Worm (Caenorhabditis elegans): ENCODE data around the gene zig-10.

zig-10 gene

ce11 chrII:6355396-6356346, 42.8 kb upstream of the zig-10 start, which contains the start of gene C32D5.11 (continued):
- no peak for TF ChIP-seq pqm-1 (tag; optimal IDR thresholded peaks at IDR 0.05)
- no peak for TF ChIP-seq pha-4 (GFP tag; IDR thresholded peaks at IDR 0.05)
- TF ChIP-seq pha-4 (tag; optimal IDR thresholded peaks at IDR 0.05) = no peak
- no peak for TF ChIP-seq aly-2 (tag; optimal IDR thresholded peaks at IDR 0.05)
- no peak for TF ChIP-seq nhr-76 (tag; optimal IDR thresholded peaks at IDR 0.05)
- no peak for TF ChIP-seq lir-3 (tag; optimal IDR thresholded peaks at IDR 0.05)
- no peak for TF ChIP-seq daf-19 (GFP tag; conservative IDR thresholded peaks at IDR 0.05)
- TF ChIP-seq F26F4.8 (GFP tag; conservative IDR thresholded peaks at IDR 0.05) = no peak
- TF ChIP-seq saeg-2 (GFP tag; IDR thresholded peaks at IDR 0.05) = no peak
- no peak for TF ChIP-seq lin-1 (GFP tag; IDR thresholded peaks at IDR 0.05)
- TF ChIP-seq nhr-11 (tag; optimal IDR thresholded peaks at IDR 0.05) = peak; percentile 60
- peak; percentile 75 for TF ChIP-seq hlh-11 (tag; optimal IDR thresholded peaks at IDR 0.05)
- TF ChIP-seq ZK546.5 (tag; optimal IDR thresholded peaks at IDR 0.05) = no peak
- no peak for TF ChIP-seq R02D3.7 (tag; optimal IDR thresholded peaks at IDR 0.05)
- no peak for TF ChIP-seq egl-27 (tag; optimal IDR thresholded peaks at IDR 0.05)
- no peak for TF ChIP-seq egl-43 (GFP tag; IDR thresholded peaks at IDR 0.05)
- TF ChIP-seq zip-11 (GFP tag; IDR thresholded peaks at IDR 0.05) = no peak
- TF ChIP-seq Y105C5A.15 (GFP tag; IDR thresholded peaks at IDR 0.05) = no peak
- no peak for TF ChIP-seq snpc-4 (tag; optimal IDR thresholded peaks at IDR 0.05)
- no peak for TF ChIP-seq lim-7 (GFP tag; IDR thresholded peaks at IDR 0.05)
- TF ChIP-seq ceh-32 (tag; optimal IDR thresholded peaks at IDR 0.05; ENCODE audit: poor library complexity) = no peak
- TF ChIP-seq lsy-2 (tag; optimal IDR thresholded peaks at IDR 0.05) = peak in 1 of 2 experiments; percentile 87
- no peak for TF ChIP-seq ama-1 (optimal IDR thresholded peaks at IDR 0.05)
- no peak for TF ChIP-seq ztf-11 (tag; optimal IDR thresholded peaks at IDR 0.05)
- no peak for TF ChIP-seq cey-2 (tag; optimal IDR thresholded peaks at IDR 0.05; ENCODE audit: borderline replicate concordance, insufficient read depth)
- TF ChIP-seq ctbp-1 (GFP tag; IDR thresholded peaks at IDR 0.05) = no peak
- no peak for TF ChIP-seq daf-16 (GFP tag; optimal IDR thresholded peaks at IDR 0.05)
- TF ChIP-seq daf-16 (tag; optimal IDR thresholded peaks at IDR 0.05) = no peak
- 0 out of 2 replicates have a peak, but pooled peaks have one; percentile 8 for TF ChIP-seq ZK337.2 (GFP tag; IDR thresholded peaks at IDR 0.05)
- TF ChIP-seq nhr-28 (tag; optimal IDR thresholded peaks at IDR 0.05) = peak; percentile 70
- TF ChIP-seq T20F7.1 (GFP tag; optimal IDR thresholded peaks at IDR 0.05) = peak; percentile 44
- TF ChIP-seq dpl-1 (GFP tag; optimal IDR thresholded peaks at IDR 0.05) = peak; percentile 67
- TF ChIP-seq dmd-9 (GFP tag; IDR thresholded peaks at IDR 0.05) = no peak
- no peak for TF ChIP-seq set-16 (GFP tag; IDR thresholded peaks at IDR 0.05)
- TF ChIP-seq mdt-29 (GFP tag; IDR thresholded peaks at IDR 0.05) = no peak
- peak; percentile 96 for TF ChIP-seq aha-1 (tag)
- TF ChIP-seq mdl-1 (tag; optimal IDR thresholded peaks at IDR 0.05) = peak in 1 of 2 experiments; percentile 46
- no peak for TF ChIP-seq lin-39 (tag; optimal IDR thresholded peaks at IDR 0.05)
- peak; percentile 55 for TF ChIP-seq dmd-6 (GFP tag; IDR thresholded peaks at IDR 0.05)
- TF ChIP-seq nhr-42 (GFP tag; IDR thresholded peaks at IDR 0.05) = no peak
- TF ChIP-seq T26A8.4 (GFP tag; IDR thresholded peaks at IDR 0.05) = peak; percentile 55
- peak; percentile 34 for TF ChIP-seq ceh-28 (tag; optimal IDR thresholded peaks at IDR 0.05)
- no peak for TF ChIP-seq daf-8 (GFP tag; IDR thresholded peaks at IDR 0.05)
- TF ChIP-seq nhr-237 (tag; optimal IDR thresholded peaks at IDR 0.05) = no peak
- no peak for TF ChIP-seq nhr-10 (tag; optimal IDR thresholded peaks at IDR 0.05)
- TF ChIP-seq php-3 (GFP tag; IDR thresholded peaks at IDR 0.05) = no peak
- TF ChIP-seq fos-1 (tag; optimal IDR thresholded peaks at IDR 0.05) = no peak
- peak; percentile 88 for TF ChIP-seq mes-2 (tag; optimal IDR thresholded peaks at IDR 0.05; ENCODE audit: poor library complexity, severe bottlenecking)
- TF ChIP-seq F10B5.3 (tag; optimal IDR thresholded peaks at IDR 0.05) = no peak
- TF ChIP-seq zag-1 (tag; optimal IDR thresholded peaks at IDR 0.05) = no peak
- peak; percentile 82 for TF ChIP-seq hlh-30 (tag; optimal IDR thresholded peaks at IDR 0.05; ENCODE audit: insufficient read depth)
